Worm (Caenorhabditis elegans) whole organism, L2 larva: ENCODE results near the gene lin-66.

Source experiments
- C34F6.9 ChIP-seq: fragments of 150-350 bp; optimal IDR thresholded peaks from 2 replicates; lab custom pipeline; 2014; ENCODE audit warnings: missing biosample characterization, missing genetic modification characterization
- F13H6.1 ChIP-seq: sonication (generic microtip); optimal IDR thresholded peaks from 2 replicates; lab custom pipeline; 2016; ENCODE audit warnings: missing genetic modification characterization, missing compliant biosample characterization
- R02D3.7 ChIP-seq: fragments of 150-350 bp; optimal IDR thresholded peaks from 2 replicates; lab custom pipeline; 2014; ENCODE audit warnings: missing biosample characterization, missing genetic modification characterization
- Y55F3AM.14 ChIP-seq: fragments of 200-800 bp; sonication (Bioruptor generic); optimal IDR thresholded peaks from 2 replicates; lab custom pipeline; 2018; ENCODE audit warnings: mild to moderate bottlenecking, missing genetic modification characterization, missing compliant biosample characterization
- ZK546.5 ChIP-seq: sonication (generic microtip); optimal IDR thresholded peaks from 2 replicates; lab custom pipeline; 2017; ENCODE audit warnings: missing biosample characterization, missing genetic modification characterization
- ama-1 ChIP-seq: fragments of 150-350 bp; optimal IDR thresholded peaks from 2 replicates; lab custom pipeline; 2018; ENCODE audit warnings: inconsistent platforms
- blmp-1 ChIP-seq: sonication (generic microtip); optimal IDR thresholded peaks from 2 replicates; lab custom pipeline; 2017; ENCODE audit warnings: missing genetic modification characterization, mild to moderate bottlenecking, missing compliant biosample characterization, antibody characterized with exemption, moderate library complexity; ENCODE audit not compliant: insufficient read depth
- ceh-16 ChIP-seq: fragments of 150-350 bp; optimal IDR thresholded peaks from 2 replicates; lab custom pipeline; 2014; ENCODE audit warnings: missing biosample characterization, missing genetic modification characterization
- crh-2 ChIP-seq: sonication (generic microtip); optimal IDR thresholded peaks from 2 replicates; lab custom pipeline; 2017; ENCODE audit warnings: missing biosample characterization, missing genetic modification characterization
- dmd-4 ChIP-seq: sonication (generic microtip); optimal IDR thresholded peaks from 2 replicates; lab custom pipeline; 2017; ENCODE audit warnings: missing biosample characterization, missing genetic modification characterization
- egl-27 ChIP-seq: sonication (generic microtip); optimal IDR thresholded peaks from 3 replicates; lab custom pipeline; 2017; ENCODE audit warnings: missing biosample characterization, missing genetic modification reagents, missing genetic modification characterization
- elt-1 ChIP-seq: fragments of 150-350 bp; optimal IDR thresholded peaks from 2 replicates; lab custom pipeline; 2014; ENCODE audit warnings: missing biosample characterization, missing genetic modification characterization
- elt-3 ChIP-seq: sonication (generic microtip); optimal IDR thresholded peaks from 2 replicates; lab custom pipeline; 2017; ENCODE audit warnings: missing biosample characterization, missing genetic modification characterization
- fos-1 ChIP-seq: fragments of 150-350 bp; optimal IDR thresholded peaks from 2 replicates; lab custom pipeline; 2014; ENCODE audit warnings: missing biosample characterization, missing genetic modification characterization
- gmeb-1 ChIP-seq: fragments of 150-350 bp; optimal IDR thresholded peaks from 2 replicates; lab custom pipeline; 2014; ENCODE audit warnings: missing biosample characterization, missing genetic modification characterization
- lin-11 ChIP-seq: fragments of 150-350 bp; sonication (generic microtip); optimal IDR thresholded peaks from 2 replicates; lab custom pipeline; 2014; ENCODE audit warnings: missing biosample characterization, missing genetic modification characterization, inconsistent platforms, mixed read lengths
- lin-13 ChIP-seq: fragments of 150-350 bp; optimal IDR thresholded peaks from 2 replicates; lab custom pipeline; 2014; ENCODE audit warnings: missing biosample characterization, missing genetic modification reagents, missing genetic modification characterization
- lin-39 ChIP-seq: fragments of 150-350 bp; optimal IDR thresholded peaks from 2 replicates; lab custom pipeline; 2014; ENCODE audit warnings: missing biosample characterization, missing genetic modification reagents, missing genetic modification characterization
- lsy-2 ChIP-seq, 2 experiments: fragments of 150-350 bp in 1 of 2; sonication (generic microtip) in 1 of 2; optimal IDR thresholded peaks; 2 replicates each; lab custom pipeline; 2014 to 2017; ENCODE audit warnings: missing biosample characterization in 2 of 2, missing genetic modification characterization in 2 of 2
- mab-5 ChIP-seq: fragments of 150-350 bp; optimal IDR thresholded peaks from 2 replicates; lab custom pipeline; 2014; ENCODE audit warnings: missing biosample characterization, missing genetic modification characterization
- mbf-1 ChIP-seq: sonication (generic microtip); optimal IDR thresholded peaks from 2 replicates; lab custom pipeline; 2017; ENCODE audit warnings: missing biosample characterization, missing genetic modification characterization
- nhr-10 ChIP-seq: sonication (generic microtip); optimal IDR thresholded peaks from 2 replicates; lab custom pipeline; 2017; ENCODE audit warnings: missing biosample characterization, missing genetic modification characterization
- nhr-11 ChIP-seq: fragments of 150-350 bp; optimal IDR thresholded peaks from 2 replicates; lab custom pipeline; 2014; ENCODE audit warnings: missing biosample characterization, missing genetic modification characterization
- nhr-12 ChIP-seq: fragments of 150-350 bp; optimal IDR thresholded peaks from 2 replicates; lab custom pipeline; 2014; ENCODE audit warnings: missing biosample characterization, missing genetic modification characterization
- nhr-129 ChIP-seq: fragments of 150-350 bp; optimal IDR thresholded peaks from 2 replicates; lab custom pipeline; 2014; ENCODE audit warnings: missing biosample characterization, missing genetic modification characterization
- nhr-21 ChIP-seq: fragments of 150-350 bp; optimal IDR thresholded peaks from 2 replicates; lab custom pipeline; 2014; ENCODE audit warnings: missing biosample characterization, missing genetic modification characterization
- nhr-23 ChIP-seq: fragments of 150-350 bp; optimal IDR thresholded peaks from 2 replicates; lab custom pipeline; 2014; ENCODE audit warnings: missing biosample characterization, missing genetic modification reagents, missing genetic modification characterization
- nhr-25 ChIP-seq: fragments of 150-350 bp; sonication (generic microtip); optimal IDR thresholded peaks from 3 replicates; lab custom pipeline; 2014; ENCODE audit warnings: missing biosample characterization, missing genetic modification characterization
- nhr-6 ChIP-seq: fragments of 150-350 bp; optimal IDR thresholded peaks from 2 replicates; lab custom pipeline; 2014; ENCODE audit warnings: missing biosample characterization, missing genetic modification characterization
- nhr-77 ChIP-seq: fragments of 150-350 bp; optimal IDR thresholded peaks from 2 replicates; lab custom pipeline; 2014; ENCODE audit warnings: missing biosample characterization, missing genetic modification characterization
- sem-4 ChIP-seq: fragments of 150-350 bp; optimal IDR thresholded peaks from 2 replicates; lab custom pipeline; 2014; ENCODE audit warnings: missing biosample characterization, missing genetic modification reagents, missing genetic modification characterization
- skn-1 ChIP-seq: sonication (generic microtip); optimal IDR thresholded peaks from 2 replicates; lab custom pipeline; 2017; ENCODE audit warnings: missing biosample characterization, missing genetic modification characterization
- sma-3 ChIP-seq: sonication (generic microtip); optimal IDR thresholded peaks from 2 replicates; lab custom pipeline; 2016; ENCODE audit warnings: missing genetic modification reagents, missing genetic modification characterization, missing compliant biosample characterization
- sma-9 ChIP-seq, 2 experiments: fragments of 150-350 bp in 1 of 2; sonication (generic microtip) in 1 of 2; optimal IDR thresholded peaks; 2 replicates each; lab custom pipeline; 2014 to 2016; ENCODE audit warnings: missing genetic modification characterization in 2 of 2, mild to moderate bottlenecking in 1 of 2, missing biosample characterization in 1 of 2, missing compliant biosample characterization in 1 of 2, missing genetic modification reagents in 1 of 2, moderate library complexity in 1 of 2
- snpc-4 ChIP-seq: fragments of 150-350 bp; optimal IDR thresholded peaks from 2 replicates; lab custom pipeline; 2014; ENCODE audit warnings: missing biosample characterization, missing genetic modification characterization
- unc-55 ChIP-seq: fragments of 150-350 bp; sonication (generic microtip); optimal IDR thresholded peaks from 3 replicates; lab custom pipeline; 2014; ENCODE audit warnings: missing biosample characterization, missing genetic modification reagents, missing genetic modification characterization
- unc-62 ChIP-seq: fragments of 150-350 bp; optimal IDR thresholded peaks from 2 replicates; lab custom pipeline; 2014; ENCODE audit warnings: missing biosample characterization, missing genetic modification reagents, missing genetic modification characterization
- zag-1 ChIP-seq: fragments of 150-350 bp; optimal IDR thresholded peaks from 2 replicates; lab custom pipeline; 2014; ENCODE audit warnings: missing biosample characterization, missing genetic modification characterization
- ztf-1 ChIP-seq: fragments of 200-800 bp; sonication (Bioruptor generic); conservative IDR thresholded peaks from 2 replicates; pipeline ENCODE4 v1.3.6; 2022; ENCODE audit warnings: missing genetic modification characterization, missing compliant biosample characterization
- ztf-11 ChIP-seq: sonication (generic microtip); optimal IDR thresholded peaks from 2 replicates; lab custom pipeline; 2017; ENCODE audit warnings: missing biosample characterization, missing genetic modification characterization
- ztf-4 ChIP-seq: fragments of 150-350 bp; optimal IDR thresholded peaks from 2 replicates; lab custom pipeline; 2014; ENCODE audit warnings: missing biosample characterization, missing genetic modification characterization

Gene lin-66

DNA sequence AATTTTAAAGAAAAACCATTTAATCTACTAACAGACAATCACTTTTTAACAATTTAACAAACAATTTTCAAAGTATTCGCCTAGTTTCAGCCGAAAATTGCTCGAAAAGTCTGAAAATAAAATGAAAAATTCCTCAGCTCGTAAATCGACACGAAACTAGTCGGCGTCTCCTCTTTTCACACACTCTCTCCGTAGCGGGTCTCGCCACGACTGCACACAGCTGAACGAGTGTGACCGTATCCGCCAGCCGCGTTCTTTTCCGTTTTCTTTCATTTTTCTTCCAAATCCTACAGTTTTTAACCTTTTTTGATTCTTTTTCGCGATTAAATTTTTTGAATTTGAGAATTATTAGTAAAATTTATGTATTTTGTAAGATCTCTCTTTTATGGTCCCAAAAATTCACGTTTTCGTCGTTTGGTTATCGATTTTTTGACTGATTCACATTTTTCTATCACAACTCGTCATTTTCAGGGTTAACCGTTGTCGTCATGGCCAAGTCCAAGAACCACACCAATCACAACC lies 6.1 kb upstream of the lin-66 start, which contains the start of gene rpl-29:
rpl-29 (plus strand) TSS at position 472 of the 522 bp plus-strand sequence.
- TF ChIP-seq dmd-4: no peak
- no peak for TF ChIP-seq nhr-23 (tag; lab: Kevin White, UChicago)
- TF ChIP-seq nhr-11 (tag; lab: Kevin White, UChicago): no peak
- TF ChIP-seq nhr-21 (tag; lab: Kevin White, UChicago): peak; percentile 85
- peak; percentile 52 for TF ChIP-seq ZK546.5 (tag; lab: Kevin White, UChicago)
- no peak for TF ChIP-seq elt-3 (tag; lab: Kevin White, UChicago)
- TF ChIP-seq ztf-11 (tag; lab: Kevin White, UChicago): no peak
- TF ChIP-seq mbf-1 (tag; lab: Kevin White, UChicago): no peak
- TF ChIP-seq ama-1 (lab: Kevin White, UChicago): peak; percentile 57
- peak; percentile 80 for TF ChIP-seq snpc-4 (tag; lab: Kevin White, UChicago)
- TF ChIP-seq lin-39 (tag; lab: Kevin White, UChicago): no peak
- TF ChIP-seq lsy-2 (tag; optimal IDR thresholded peaks at IDR 0.05; lab: Kevin White, UChicago): peak; percentile 98 to 99
- no peak for TF ChIP-seq nhr-10
- TF ChIP-seq fos-1 (tag; lab: Kevin White, UChicago): peak; percentile 48
- TF ChIP-seq sma-3 (GFP tag; lab: Kevin White, UChicago): peak; percentile 91
- no peak for TF ChIP-seq unc-62 (GFP tag; lab: Kevin White, UChicago)
- peak; percentile 59 for TF ChIP-seq sem-4 (tag; lab: Kevin White, UChicago)
- peak; percentile 83 for TF ChIP-seq F13H6.1 (tag; lab: Kevin White, UChicago)
- peak; percentile 98 for TF ChIP-seq R02D3.7
- TF ChIP-seq lin-13 (GFP tag; lab: Kevin White, UChicago): peak; percentile 77
- TF ChIP-seq mab-5 (tag; lab: Kevin White, UChicago): peak; percentile 71
- TF ChIP-seq ceh-16 (tag; lab: Kevin White, UChicago): peak; percentile 50
- peak; percentile 1 for TF ChIP-seq Y55F3AM.14 (GFP tag; lab: Kevin White, UChicago)
- TF ChIP-seq nhr-25 (tag; lab: Kevin White, UChicago): peak; percentile 83
- peak; percentile 96 for TF ChIP-seq nhr-129 (tag; lab: Kevin White, UChicago)
- TF ChIP-seq crh-2: peak; percentile 91
- TF ChIP-seq zag-1 (tag; lab: Kevin White, UChicago): no peak
- TF ChIP-seq elt-1 (tag; lab: Kevin White, UChicago): no peak
- TF ChIP-seq unc-55 (GFP tag; lab: Kevin White, UChicago): peak; percentile 95
- TF ChIP-seq blmp-1: peak; percentile 50
- TF ChIP-seq skn-1: no peak
- peak; percentile 81 for TF ChIP-seq sma-9 (GFP tag; optimal IDR thresholded peaks at IDR 0.05; lab: Kevin White, UChicago)
- TF ChIP-seq sma-9 (tag; optimal IDR thresholded peaks at IDR 0.05; lab: Kevin White, UChicago): no peak
- TF ChIP-seq lin-11: peak; percentile 88
- no peak for TF ChIP-seq ztf-1 (GFP tag; lab: Robert Waterston, UW)
- peak; percentile 68 for TF ChIP-seq egl-27
- no peak for TF ChIP-seq nhr-77 (tag; lab: Kevin White, UChicago)
- TF ChIP-seq C34F6.9: peak; percentile 87
- peak; percentile 39 for TF ChIP-seq nhr-6 (tag; lab: Kevin White, UChicago)
- peak; percentile 79 for TF ChIP-seq ztf-4 (tag; lab: Kevin White, UChicago)
- TF ChIP-seq gmeb-1 (tag; lab: Kevin White, UChicago): peak; percentile 89

DNA sequence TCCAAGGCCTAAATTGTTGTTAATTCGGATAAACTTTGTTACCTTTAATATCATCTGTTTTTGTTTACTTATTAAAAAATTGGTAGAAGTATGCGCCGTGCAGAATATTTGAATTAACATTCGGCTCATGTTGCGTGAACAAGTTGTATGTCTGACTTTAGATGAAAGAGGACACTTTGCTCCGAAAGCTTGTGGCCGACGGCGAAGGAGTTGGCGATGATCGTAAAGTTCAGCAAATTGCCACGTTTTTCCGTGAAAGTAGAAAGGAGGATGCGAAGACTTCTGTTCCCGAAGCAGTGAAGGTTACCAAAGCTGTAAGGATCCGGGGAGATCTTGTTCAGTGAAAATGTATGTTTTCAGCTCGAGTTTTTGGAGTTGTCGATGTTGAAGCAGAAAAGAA lies 5.3 kb upstream of the lin-66 start, which contains the start of gene thoc-7:
thoc-7 (plus strand) TSS at position 162 of the 400 bp plus-strand sequence.
- TF ChIP-seq nhr-12 (tag; lab: Kevin White, UChicago): no peak
- TF ChIP-seq nhr-129 (tag; lab: Kevin White, UChicago): peak; percentile 26

DNA sequence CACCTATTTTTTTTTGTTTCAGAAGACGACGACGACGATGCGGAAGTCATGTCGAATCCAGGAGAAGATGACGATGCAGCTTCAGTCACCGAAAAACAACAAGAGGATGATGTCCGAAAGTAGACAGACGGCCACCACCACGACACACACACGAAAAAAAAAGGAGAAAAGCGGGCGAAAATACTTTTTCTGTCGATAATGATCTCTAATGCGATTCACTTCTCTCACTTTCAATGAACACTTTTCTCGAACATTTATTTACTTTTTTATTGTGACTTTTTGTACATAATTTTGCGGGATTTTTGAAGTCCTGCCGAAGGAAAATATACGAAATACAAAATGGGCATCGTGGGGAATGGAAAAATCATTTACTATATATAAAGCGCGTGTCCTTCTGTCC lies 4.0 kb upstream of the lin-66 start:
- TF ChIP-seq nhr-11 (tag; lab: Kevin White, UChicago) (no peak), blmp-1 (peak; percentile 55)
